Fruit fly (Drosophila melanogaster): ENCODE data around the gene CG4338.

Gene CG4338

dm6 chr3R:15286024-15286692 is 10.8 kb downstream of the CG4338 start:
- TF ChIP-seq Sin3A (optimal IDR thresholded peaks at IDR 0.05) (no peak), Myc (optimal IDR thresholded peaks at IDR 0.05) (no peak), ttk (optimal IDR thresholded peaks at IDR 0.05) (no peak), h (optimal IDR thresholded peaks at IDR 0.05) (no peak), insv (optimal IDR thresholded peaks at IDR 0.05) (no peak), psq (optimal IDR thresholded peaks at IDR 0.05) (no peak)

dm6 chr3R:15286693-15287041 is 11.3 kb downstream of the CG4338 start:
- no peak for TF ChIP-seq ttk (optimal IDR thresholded peaks at IDR 0.05)
- TF ChIP-seq psq (optimal IDR thresholded peaks at IDR 0.05) = no peak
- TF ChIP-seq Myc (optimal IDR thresholded peaks at IDR 0.05) = no peak
- TF ChIP-seq Sin3A (optimal IDR thresholded peaks at IDR 0.05) = no peak

- TF ChIP-seq insv (optimal IDR thresholded peaks at IDR 0.05) (no peak), Sin3A (optimal IDR thresholded peaks at IDR 0.05) (no peak), ttk (optimal IDR thresholded peaks at IDR 0.05) (no peak)
Measured at dm6 chr3R:15287763-15288162, 12.4 kb downstream of the CG4338 start.

dm6 chr3R:15288802-15289201 is 13.5 kb downstream of the CG4338 start:
- TF ChIP-seq psq (optimal IDR thresholded peaks at IDR 0.05) = no peak
- no peak for TF ChIP-seq ttk (optimal IDR thresholded peaks at IDR 0.05)

dm6 chr3R:15289828-15290641 is 14.7 kb downstream of the CG4338 start:
- TF ChIP-seq h (optimal IDR thresholded peaks at IDR 0.05) (no peak), Myc (optimal IDR thresholded peaks at IDR 0.05) (no peak), insv (optimal IDR thresholded peaks at IDR 0.05) (no peak), ttk (optimal IDR thresholded peaks at IDR 0.05) (no peak)

dm6 chr3R:15290642-15291118 is 15.4 kb downstream of the CG4338 start, which contains the start of gene CG45218:
Gene CG45218 (minus strand): TSS chr3R:15290799.
- TF ChIP-seq h (optimal IDR thresholded peaks at IDR 0.05) = no peak
- no peak for TF ChIP-seq Sin3A (optimal IDR thresholded peaks at IDR 0.05)
- TF ChIP-seq Myc (optimal IDR thresholded peaks at IDR 0.05) = no peak
- TF ChIP-seq psq (optimal IDR thresholded peaks at IDR 0.05) = no peak
- no peak for TF ChIP-seq insv (optimal IDR thresholded peaks at IDR 0.05)
- no peak for TF ChIP-seq ttk (optimal IDR thresholded peaks at IDR 0.05)

dm6 chr3R:15291551-15292223 is 16.4 kb downstream of the CG4338 start:
- TF ChIP-seq psq (optimal IDR thresholded peaks at IDR 0.05) (no peak), h (optimal IDR thresholded peaks at IDR 0.05) (no peak), insv (optimal IDR thresholded peaks at IDR 0.05) (no peak), Sin3A (optimal IDR thresholded peaks at IDR 0.05) (no peak), Myc (optimal IDR thresholded peaks at IDR 0.05) (no peak), ttk (optimal IDR thresholded peaks at IDR 0.05) (no peak)

dm6 chr3R:15292241-15293004 is 17.1 kb downstream of the CG4338 start:
- no peak for TF ChIP-seq h (optimal IDR thresholded peaks at IDR 0.05)
- TF ChIP-seq psq (optimal IDR thresholded peaks at IDR 0.05) = no peak
- no peak for TF ChIP-seq Myc (optimal IDR thresholded peaks at IDR 0.05)
- TF ChIP-seq Sin3A (optimal IDR thresholded peaks at IDR 0.05) = no peak
- no peak for TF ChIP-seq ttk (optimal IDR thresholded peaks at IDR 0.05)
- no peak for TF ChIP-seq insv (optimal IDR thresholded peaks at IDR 0.05)

dm6 chr3R:15293005-15293877 is 17.9 kb downstream of the CG4338 start:
- no peak for TF ChIP-seq h (optimal IDR thresholded peaks at IDR 0.05)
- TF ChIP-seq Sin3A (optimal IDR thresholded peaks at IDR 0.05) = no peak
- TF ChIP-seq Myc (optimal IDR thresholded peaks at IDR 0.05) = no peak
- TF ChIP-seq ttk (optimal IDR thresholded peaks at IDR 0.05) = no peak
- no peak for TF ChIP-seq psq (optimal IDR thresholded peaks at IDR 0.05)
- TF ChIP-seq insv (optimal IDR thresholded peaks at IDR 0.05) = no peak

dm6 chr3R:15293878-15294350 is 18.6 kb downstream of the CG4338 start:
- TF ChIP-seq Sin3A (optimal IDR thresholded peaks at IDR 0.05) (no peak), psq (optimal IDR thresholded peaks at IDR 0.05) (no peak), h (optimal IDR thresholded peaks at IDR 0.05) (no peak), ttk (optimal IDR thresholded peaks at IDR 0.05) (no peak), insv (optimal IDR thresholded peaks at IDR 0.05) (no peak), Myc (optimal IDR thresholded peaks at IDR 0.05) (no peak)

dm6 chr3R:15297904-15298303 is 22.6 kb downstream of the CG4338 start:
- TF ChIP-seq Myc (optimal IDR thresholded peaks at IDR 0.05) (no peak), Sin3A (optimal IDR thresholded peaks at IDR 0.05) (no peak), insv (optimal IDR thresholded peaks at IDR 0.05) (no peak)
